Fruit fly (Drosophila melanogaster) whole organism, embryonic: Measurements from ENCODE around the gene CG44013.

Experiments
- Aef1 ChIP-seq: fragments of 200-800 bp; sonication (Bioruptor generic); IDR thresholded peaks from 3 replicates; pipeline ENCODE4 v1.3.6; 2022; ENCODE audit warnings: missing biosample characterization, missing genetic modification characterization
- Asciz ChIP-seq: fragments of 200-800 bp; sonication (Bioruptor generic); optimal IDR thresholded peaks from 2 replicates; lab custom pipeline; 2017; ENCODE audit warnings: missing biosample characterization, mild to moderate bottlenecking, missing genetic modification characterization, missing genetic modification reagents
- Atf-2 ChIP-seq: fragments of 200-800 bp; sonication (Bioruptor generic); optimal IDR thresholded peaks from 2 replicates; lab custom pipeline; 2016; ENCODE audit warnings: missing biosample characterization, missing genetic modification characterization
- C15 ChIP-seq: fragments of 200-800 bp; sonication (Bioruptor generic); IDR thresholded peaks from 3 replicates; pipeline ENCODE4 v1.3.6; 2022; ENCODE audit warnings: missing biosample characterization, missing genetic modification characterization
- CG10267 ChIP-seq: fragments of 200-800 bp; sonication (Bioruptor generic); optimal IDR thresholded peaks from 2 replicates; lab custom pipeline; 2018; ENCODE audit warnings: missing biosample characterization, mild to moderate bottlenecking, missing genetic modification characterization, moderate library complexity
- CG10543 ChIP-seq: fragments of 200-800 bp; sonication (Bioruptor generic); optimal IDR thresholded peaks from 3 replicates; lab custom pipeline; 2017; ENCODE audit warnings: missing biosample characterization, mild to moderate bottlenecking, missing genetic modification characterization, moderate library complexity
- CG11247 ChIP-seq: fragments of 200-800 bp; sonication (Bioruptor generic); IDR thresholded peaks from 2 replicates; pipeline ENCODE4 v1.3.6; 2022; ENCODE audit warnings: missing biosample characterization, missing genetic modification characterization
- CG12104 ChIP-seq: fragments of 200-800 bp; sonication (Bioruptor generic); optimal IDR thresholded peaks from 3 replicates; lab custom pipeline; 2016; ENCODE audit warnings: missing biosample characterization, missing genetic modification characterization
- CG12155 ChIP-seq: fragments of 200-800 bp; sonication (Bioruptor generic); optimal IDR thresholded peaks from 3 replicates; lab custom pipeline; 2016; ENCODE audit warnings: missing biosample characterization, missing genetic modification characterization
- CG12236 ChIP-seq: fragments of 200-800 bp; sonication (Bioruptor generic); optimal IDR thresholded peaks from 2 replicates; lab custom pipeline; 2016; ENCODE audit warnings: missing biosample characterization, missing genetic modification characterization
- CG1233 ChIP-seq: fragments of 200-800 bp; sonication (Bioruptor generic); optimal IDR thresholded peaks from 4 replicates; lab custom pipeline; 2018; ENCODE audit warnings: missing biosample characterization, mild to moderate bottlenecking, missing genetic modification characterization
- CG13287 ChIP-seq: fragments of 200-800 bp; sonication (Bioruptor generic); IDR thresholded peaks from 2 replicates; pipeline ENCODE4 v1.3.6; 2022; ENCODE audit warnings: missing biosample characterization, missing genetic modification characterization; ENCODE audit not compliant: partially characterized antibody
- CG1602 ChIP-seq: fragments of 200-800 bp; sonication (Bioruptor generic); optimal IDR thresholded peaks from 3 replicates; lab custom pipeline; 2016; ENCODE audit warnings: missing biosample characterization, missing genetic modification characterization
- CG17328 ChIP-seq: fragments of 200-800 bp; sonication (Bioruptor generic); IDR thresholded peaks from 2 replicates; pipeline ENCODE4 v1.3.6; 2022; ENCODE audit warnings: missing biosample characterization, missing genetic modification characterization
- CG18476 ChIP-seq: fragments of 200-800 bp; sonication (Bioruptor generic); optimal IDR thresholded peaks from 2 replicates; lab custom pipeline; 2016; ENCODE audit warnings: missing biosample characterization, mild to moderate bottlenecking, missing genetic modification characterization
- CG2202 ChIP-seq: fragments of 200-800 bp; sonication (Bioruptor generic); optimal IDR thresholded peaks from 2 replicates; lab custom pipeline; 2018; ENCODE audit warnings: missing biosample characterization, mild to moderate bottlenecking, missing genetic modification characterization
- CG31365 ChIP-seq: fragments of 200-800 bp; sonication (Bioruptor generic); optimal IDR thresholded peaks from 2 replicates; lab custom pipeline; 2018; ENCODE audit warnings: missing biosample characterization, mild to moderate bottlenecking, missing genetic modification characterization
- CG4730 ChIP-seq: fragments of 200-800 bp; sonication (Bioruptor generic); IDR thresholded peaks from 2 replicates; pipeline ENCODE4 v1.3.6; 2022; ENCODE audit warnings: missing biosample characterization, missing genetic modification characterization
- CG5245 ChIP-seq: fragments of 200-800 bp; sonication (Bioruptor generic); optimal IDR thresholded peaks from 3 replicates; lab custom pipeline; 2016; ENCODE audit warnings: missing biosample characterization, missing genetic modification characterization
- CG7745 ChIP-seq: fragments of 200-800 bp; sonication (Bioruptor generic); optimal IDR thresholded peaks from 2 replicates; lab custom pipeline; 2018; ENCODE audit warnings: missing biosample characterization, mild to moderate bottlenecking, missing genetic modification characterization, moderate library complexity
- CG8924 ChIP-seq: fragments of 200-800 bp; optimal IDR thresholded peaks from 3 replicates; lab custom pipeline; 2019; ENCODE audit warnings: missing biosample characterization, mild to moderate bottlenecking, missing genetic modification characterization, moderate library complexity
- CG9609 ChIP-seq: fragments of 200-800 bp; sonication (Bioruptor generic); optimal IDR thresholded peaks from 3 replicates; lab custom pipeline; 2016; ENCODE audit warnings: missing biosample characterization, missing genetic modification characterization
- CkIIα-i1 ChIP-seq: fragments of 200-800 bp; sonication (Bioruptor generic); IDR thresholded peaks from 2 replicates; pipeline ENCODE4 v1.3.6; 2022; ENCODE audit warnings: missing biosample characterization, missing genetic modification characterization
- Dad ChIP-seq: fragments of 200-800 bp; sonication (Bioruptor generic); optimal IDR thresholded peaks from 3 replicates; lab custom pipeline; 2016; ENCODE audit warnings: missing biosample characterization, missing genetic modification characterization
- Dbx ChIP-seq: fragments of 200-800 bp; sonication (Bioruptor generic); IDR thresholded peaks from 3 replicates; pipeline ENCODE4 v1.3.6; 2022; ENCODE audit warnings: missing biosample characterization, missing genetic modification characterization
- Doc3 ChIP-seq: fragments of 200-800 bp; sonication (Bioruptor generic); IDR thresholded peaks from 3 replicates; pipeline ENCODE4 v1.3.6; 2022; ENCODE audit warnings: missing biosample characterization, missing genetic modification characterization; ENCODE audit not compliant: partially characterized antibody
- E2f1 ChIP-seq: fragments of 200-800 bp; sonication (Bioruptor generic); IDR thresholded peaks from 2 replicates; pipeline ENCODE4 v1.3.6; 2022; ENCODE audit warnings: missing biosample characterization, missing genetic modification characterization
- Fer3 ChIP-seq: fragments of 200-800 bp; sonication (Bioruptor generic); optimal IDR thresholded peaks from 2 replicates; lab custom pipeline; 2018; ENCODE audit warnings: missing biosample characterization, mild to moderate bottlenecking, missing genetic modification characterization, moderate library complexity
- HLH3B ChIP-seq: fragments of 200-800 bp; sonication (Bioruptor generic); IDR thresholded peaks from 2 replicates; pipeline ENCODE4 v1.3.6; 2022; ENCODE audit warnings: missing biosample characterization, missing genetic modification characterization
- Hr51 ChIP-seq, 2 experiments: fragments of 200-800 bp; sonication (Bioruptor generic); optimal IDR thresholded peaks; 2 replicates in 1 of 2; 3 replicates in 1 of 2; lab custom pipeline; 2016 to 2018; ENCODE audit warnings: missing biosample characterization in 2 of 2, missing genetic modification characterization in 2 of 2, mild to moderate bottlenecking in 1 of 2, moderate library complexity in 1 of 2
- NC2α ChIP-seq: fragments of 200-800 bp; sonication (Bioruptor generic); optimal IDR thresholded peaks from 2 replicates; lab custom pipeline; 2016; ENCODE audit warnings: missing biosample characterization, missing genetic modification characterization
- Sry-β ChIP-seq: fragments of 200-800 bp; sonication (Bioruptor generic); optimal IDR thresholded peaks from 2 replicates; lab custom pipeline; 2018; ENCODE audit warnings: missing biosample characterization, mild to moderate bottlenecking, missing genetic modification characterization, moderate library complexity
- Trl ChIP-seq, 3 experiments: fragments of >200 bp in 2 of 3; fragments of 200-800 bp in 1 of 3; sonication (Bioruptor generic) in 1 of 3; optimal IDR thresholded peaks; 2 replicates in 1 of 3; 3 replicates in 2 of 3; lab custom pipeline; 2016 to 2017; ENCODE audit warnings: missing biosample characterization in 1 of 3, missing genetic modification characterization in 1 of 3
- al ChIP-seq: fragments of 200-800 bp; sonication (Bioruptor generic); IDR thresholded peaks from 2 replicates; pipeline ENCODE4 v1.3.6; 2022; ENCODE audit warnings: missing biosample characterization, missing genetic modification characterization
- bigmax ChIP-seq: fragments of 200-800 bp; sonication (Bioruptor generic); optimal IDR thresholded peaks from 2 replicates; lab custom pipeline; 2018; ENCODE audit warnings: missing biosample characterization, mild to moderate bottlenecking, missing genetic modification characterization
- bsh ChIP-seq, 2 experiments: fragments of 200-800 bp; sonication (Bioruptor generic); optimal IDR thresholded peaks; 2 replicates each; lab custom pipeline; 2017 to 2018; ENCODE audit warnings: mild to moderate bottlenecking in 2 of 2, missing biosample characterization in 2 of 2, missing genetic modification characterization in 2 of 2, moderate library complexity in 1 of 2
- cato ChIP-seq: fragments of 200-800 bp; sonication (Bioruptor generic); optimal IDR thresholded peaks from 2 replicates; lab custom pipeline; 2016; ENCODE audit warnings: missing biosample characterization, missing genetic modification characterization, borderline replicate concordance
- en ChIP-seq: fragments of 200-800 bp; sonication (Bioruptor generic); optimal IDR thresholded peaks from 2 replicates; lab custom pipeline; 2016; ENCODE audit warnings: missing biosample characterization, missing genetic modification characterization
- exex ChIP-seq: fragments of 200-800 bp; sonication (Bioruptor generic); optimal IDR thresholded peaks from 4 replicates; lab custom pipeline; 2018; ENCODE audit warnings: missing biosample characterization, mild to moderate bottlenecking, missing genetic modification characterization, moderate library complexity
- gem ChIP-seq: fragments of 200-800 bp; sonication (Bioruptor generic); optimal IDR thresholded peaks from 2 replicates; lab custom pipeline; 2019; ENCODE audit warnings: missing biosample characterization, mild to moderate bottlenecking, missing genetic modification characterization, moderate library complexity
- gfzf ChIP-seq: fragments of 200-800 bp; sonication (Bioruptor generic); optimal IDR thresholded peaks from 2 replicates; lab custom pipeline; 2016; ENCODE audit warnings: missing biosample characterization, mild to moderate bottlenecking, missing genetic modification characterization, moderate library complexity
- lov ChIP-seq, 2 experiments: fragments of 200-800 bp in 1 of 2; fragments of >200 bp in 1 of 2; sonication (Bioruptor generic) in 1 of 2; IDR thresholded peaks in 1 of 2; optimal IDR thresholded peaks in 1 of 2; 2 replicates in 1 of 2; 3 replicates in 1 of 2; pipeline versions ENCODE4 v1.3.6 to Lab custom; 2017 to 2022; ENCODE audit warnings: missing biosample characterization in 1 of 2, missing genetic modification characterization in 1 of 2
- nom ChIP-seq: fragments of 200-800 bp; sonication (Bioruptor generic); optimal IDR thresholded peaks from 2 replicates; lab custom pipeline; 2017; ENCODE audit warnings: missing biosample characterization, missing genetic modification characterization, mild to moderate bottlenecking, moderate library complexity, missing genetic modification reagents
- onecut ChIP-seq: fragments of 200-800 bp; sonication (Bioruptor generic); IDR thresholded peaks from 2 replicates; pipeline ENCODE4 v1.3.6; 2022; ENCODE audit warnings: missing biosample characterization, missing genetic modification characterization
- psq ChIP-seq: fragments of 200-800 bp; sonication (Bioruptor generic); optimal IDR thresholded peaks from 2 replicates; lab custom pipeline; 2017; ENCODE audit warnings: missing biosample characterization, missing genetic modification characterization
- ro ChIP-seq: fragments of 200-800 bp; sonication (Bioruptor generic); IDR thresholded peaks from 2 replicates; pipeline ENCODE4 v1.3.6; 2022; ENCODE audit warnings: missing biosample characterization, missing genetic modification characterization
- run ChIP-seq: fragments of 200-800 bp; sonication (Bioruptor generic); optimal IDR thresholded peaks from 3 replicates; lab custom pipeline; 2018; ENCODE audit warnings: missing biosample characterization, mild to moderate bottlenecking, missing genetic modification characterization
- vvl ChIP-seq: fragments of 200-800 bp; sonication (Bioruptor generic); IDR thresholded peaks from 2 replicates; pipeline ENCODE4 v1.3.6; 2022; ENCODE audit warnings: missing biosample characterization, missing genetic modification characterization
- zen2 ChIP-seq: fragments of 200-800 bp; sonication (Bioruptor generic); IDR thresholded peaks from 3 replicates; pipeline ENCODE4 v1.3.6; 2022; ENCODE audit warnings: missing biosample characterization, missing genetic modification characterization; ENCODE audit not compliant: partially characterized antibody

Gene CG44013

DNA sequence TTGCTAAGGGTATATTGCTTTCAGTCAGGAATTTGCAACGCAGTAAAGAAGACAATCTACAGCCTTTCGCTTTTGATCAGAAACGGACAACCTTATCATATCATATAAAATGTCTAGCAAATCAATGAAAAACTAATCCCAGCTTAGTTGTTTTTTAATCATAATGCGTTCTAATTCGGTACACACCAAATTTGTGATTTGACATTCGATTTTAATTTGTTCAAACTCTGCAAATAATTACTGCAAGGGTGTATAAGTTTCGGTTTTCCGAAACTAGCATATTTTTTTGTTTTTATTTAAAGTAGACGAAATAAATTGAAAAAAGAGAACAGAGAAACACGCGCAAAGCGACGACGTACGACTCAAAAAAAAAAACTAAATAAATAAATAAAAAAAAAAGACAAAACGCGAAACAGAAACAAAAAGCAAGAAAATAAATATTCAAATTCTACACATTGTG, 36.9 kb downstream of the CG44013 start (continued):
- TF ChIP-seq nom (no peak), bsh (GFP tag; optimal IDR thresholded peaks at IDR 0.05; lab: Kevin White, UChicago) (no peak), Dad (GFP tag; lab: Kevin White, UChicago) (peak; percentile 37), Hr51 (GFP tag; optimal IDR thresholded peaks at IDR 0.05; lab: Kevin White, UChicago) (peak in 1 of 2 experiments; percentile 64), CG1602 (GFP tag; lab: Kevin White, UChicago) (no peak), E2f1 (GFP tag; lab: Robert Waterston, UW) (0 out of 2 replicates have a peak, but pooled peaks have one; percentile 10), zen2 (GFP tag; lab: Robert Waterston, UW) (no peak), CG5245 (GFP tag; lab: Kevin White, UChicago) (no peak), lov (optimal IDR thresholded peaks at IDR 0.05; lab: Kevin White, UChicago) (no peak), lov (GFP tag; IDR thresholded peaks at IDR 0.05; lab: Robert Waterston, UW) (no peak), Sry-β (no peak), CG18476 (peak; percentile 25), bigmax (no peak), exex (tag; lab: Kevin White, UChicago) (no peak), Dbx (GFP tag; lab: Robert Waterston, UW) (peak; percentile 61; the same call in 2 of the 3 replicates), CG12104 (GFP tag; lab: Kevin White, UChicago) (peak; percentile 29), run (no peak), cato (GFP tag; lab: Kevin White, UChicago) (no peak), CG8924 (tag; lab: Kevin White, UChicago) (peak; percentile 50), CG10543 (peak; percentile 15), Doc3 (no peak), CG31365 (tag; lab: Kevin White, UChicago) (no peak), Asciz (GFP tag; lab: Kevin White, UChicago) (no peak), al (GFP tag; lab: Robert Waterston, UW) (peak; percentile 67), C15 (GFP tag; lab: Robert Waterston, UW) (no peak), psq (GFP tag; lab: Kevin White, UChicago) (no peak), Atf-2 (GFP tag; lab: Kevin White, UChicago) (peak; percentile 20), CG11247 (GFP tag; lab: Robert Waterston, UW) (no peak), gem (tag; lab: Kevin White, UChicago) (peak; percentile 74), Fer3 (tag; lab: Kevin White, UChicago) (peak; percentile 48), gfzf (GFP tag; lab: Kevin White, UChicago) (no peak), CG12155 (GFP tag; lab: Kevin White, UChicago) (peak; percentile 35), ro (no peak), HLH3B (GFP tag; lab: Robert Waterston, UW) (no peak), Aef1 (GFP tag; lab: Robert Waterston, UW) (peak; percentile 31; the same call in 2 of the 3 replicates), en (GFP tag; lab: Kevin White, UChicago) (no peak), CG9609 (GFP tag; lab: Kevin White, UChicago) (peak; percentile 53), CG4730 (peak; percentile 25; the same call in 1 of the 2 replicates), CG10267 (peak; percentile 20), CG7745 (tag; lab: Kevin White, UChicago) (no peak), vvl (GFP tag; lab: Robert Waterston, UW) (peak; percentile 7; the same call in 1 of the 2 replicates), CG13287 (GFP tag; lab: Robert Waterston, UW) (no peak), Trl (optimal IDR thresholded peaks at IDR 0.05; lab: Kevin White, UChicago) (no peak), Trl (GFP tag; optimal IDR thresholded peaks at IDR 0.05; lab: Kevin White, UChicago) (peak; percentile 37), NC2α (no peak), CkIIα-i1 (GFP tag; lab: Robert Waterston, UW) (no peak), CG12236 (GFP tag; lab: Kevin White, UChicago) (no peak), CG17328 (GFP tag; lab: Robert Waterston, UW) (no peak), CG1233 (GFP tag; lab: Kevin White, UChicago) (peak; percentile 56), onecut (GFP tag; lab: Robert Waterston, UW) (no peak), CG2202 (no peak)
